Fruit fly (Drosophila melanogaster) whole organism, embryonic: Measurements from ENCODE around the gene CG7702.

Experiments
- ATbp ChIP-seq: fragments of 200-800 bp; sonication (Bioruptor generic); optimal IDR thresholded peaks from 2 replicates; lab custom pipeline; 2017; ENCODE audit warnings: missing biosample characterization, mild to moderate bottlenecking, missing genetic modification characterization, missing genetic modification reagents
- Atf-2 ChIP-seq: fragments of 200-800 bp; sonication (Bioruptor generic); optimal IDR thresholded peaks from 2 replicates; lab custom pipeline; 2016; ENCODE audit warnings: missing biosample characterization, missing genetic modification characterization
- BtbVII ChIP-seq: fragments of 200-800 bp; sonication (Bioruptor generic); optimal IDR thresholded peaks from 3 replicates; lab custom pipeline; 2017; ENCODE audit warnings: missing biosample characterization, mild to moderate bottlenecking, missing genetic modification characterization
- CG10565 ChIP-seq: fragments of 200-800 bp; sonication (Bioruptor generic); optimal IDR thresholded peaks from 3 replicates; lab custom pipeline; 2016; ENCODE audit warnings: missing biosample characterization, mild to moderate bottlenecking, missing genetic modification characterization
- CG11085 ChIP-seq: fragments of 200-800 bp; sonication (Bioruptor generic); IDR thresholded peaks from 2 replicates; pipeline ENCODE4 v1.3.6; 2022; ENCODE audit warnings: missing biosample characterization, missing genetic modification characterization
- CG12104 ChIP-seq: fragments of 200-800 bp; sonication (Bioruptor generic); optimal IDR thresholded peaks from 3 replicates; lab custom pipeline; 2016; ENCODE audit warnings: missing biosample characterization, missing genetic modification characterization
- CG12391 ChIP-seq: fragments of 200-800 bp; sonication (Bioruptor generic); optimal IDR thresholded peaks from 3 replicates; lab custom pipeline; 2018; ENCODE audit warnings: missing biosample characterization, mild to moderate bottlenecking, missing genetic modification characterization, moderate library complexity
- CG12744 ChIP-seq: fragments of 200-800 bp; sonication (Bioruptor generic); optimal IDR thresholded peaks from 2 replicates; lab custom pipeline; 2016; ENCODE audit warnings: missing biosample characterization, missing genetic modification characterization
- CG16815 ChIP-seq: fragments of 200-800 bp; sonication (Bioruptor generic); optimal IDR thresholded peaks from 3 replicates; lab custom pipeline; 2017; ENCODE audit warnings: missing biosample characterization, mild to moderate bottlenecking, missing genetic modification characterization
- CG18011 ChIP-seq: fragments of 200-800 bp; sonication (Bioruptor generic); optimal IDR thresholded peaks from 2 replicates; lab custom pipeline; 2017; ENCODE audit warnings: missing biosample characterization, missing genetic modification characterization, mild to moderate bottlenecking, moderate library complexity, missing genotype
- CG18599 ChIP-seq: fragments of 200-800 bp; sonication (Bioruptor generic); optimal IDR thresholded peaks from 3 replicates; lab custom pipeline; 2017; ENCODE audit warnings: missing biosample characterization, missing genetic modification characterization, mild to moderate bottlenecking, moderate library complexity, missing genetic modification reagents
- CG3281 ChIP-seq: fragments of 200-800 bp; sonication (Bioruptor generic); optimal IDR thresholded peaks from 3 replicates; lab custom pipeline; 2017; ENCODE audit warnings: missing biosample characterization, mild to moderate bottlenecking, missing genetic modification characterization
- CG42726 ChIP-seq: fragments of 200-800 bp; sonication (Bioruptor generic); IDR thresholded peaks from 2 replicates; pipeline ENCODE4 v1.3.6; 2022; ENCODE audit warnings: missing biosample characterization, missing genetic modification characterization; ENCODE audit not compliant: partially characterized antibody
- CG4404 ChIP-seq: fragments of 200-800 bp; sonication (Bioruptor generic); IDR thresholded peaks from 2 replicates; pipeline ENCODE4 v1.3.6; 2022; ENCODE audit warnings: missing biosample characterization, missing genetic modification characterization
- CG4424 ChIP-seq: fragments of 200-800 bp; sonication (Bioruptor generic); optimal IDR thresholded peaks from 3 replicates; lab custom pipeline; 2016; ENCODE audit warnings: missing biosample characterization, missing genetic modification characterization
- CG4707 ChIP-seq: fragments of 200-800 bp; sonication (Bioruptor generic); optimal IDR thresholded peaks from 2 replicates; lab custom pipeline; 2018; ENCODE audit warnings: missing biosample characterization, mild to moderate bottlenecking, missing genetic modification characterization, moderate library complexity
- CG5245 ChIP-seq: fragments of 200-800 bp; sonication (Bioruptor generic); optimal IDR thresholded peaks from 3 replicates; lab custom pipeline; 2016; ENCODE audit warnings: missing biosample characterization, missing genetic modification characterization
- CG7963 ChIP-seq: fragments of 200-800 bp; sonication (Bioruptor generic); IDR thresholded peaks from 3 replicates; pipeline ENCODE4 v1.3.6; 2022; ENCODE audit warnings: missing biosample characterization, missing genetic modification characterization; ENCODE audit not compliant: partially characterized antibody
- D ChIP-seq, 2 experiments: fragments of 200-800 bp in 1 of 2; fragments of >200 bp in 1 of 2; sonication (Bioruptor generic) in 1 of 2; optimal IDR thresholded peaks; 2 replicates in 1 of 2; 3 replicates in 1 of 2; lab custom pipeline; 2017; ENCODE audit warnings: mild to moderate bottlenecking in 1 of 2, missing biosample characterization in 1 of 2, missing genetic modification characterization in 1 of 2, missing genetic modification reagents in 1 of 2
- Dad ChIP-seq: fragments of 200-800 bp; sonication (Bioruptor generic); optimal IDR thresholded peaks from 3 replicates; lab custom pipeline; 2016; ENCODE audit warnings: missing biosample characterization, missing genetic modification characterization
- Dip2 ChIP-seq: fragments of 200-800 bp; sonication (Bioruptor generic); IDR thresholded peaks from 2 replicates; pipeline ENCODE4 v1.3.6; 2022; ENCODE audit warnings: missing biosample characterization, missing genetic modification characterization
- Doc3 ChIP-seq: fragments of 200-800 bp; sonication (Bioruptor generic); IDR thresholded peaks from 3 replicates; pipeline ENCODE4 v1.3.6; 2022; ENCODE audit warnings: missing biosample characterization, missing genetic modification characterization; ENCODE audit not compliant: partially characterized antibody
- E2f2 ChIP-seq: fragments of 200-800 bp; sonication (Bioruptor generic); IDR thresholded peaks from 2 replicates; pipeline ENCODE4 v1.3.6; 2022; ENCODE audit warnings: missing biosample characterization, missing genetic modification characterization
- GATAe ChIP-seq: fragments of 200-800 bp; sonication (Bioruptor generic); conservative IDR thresholded peaks from 2 replicates; pipeline ENCODE4 v1.3.6; 2022; ENCODE audit warnings: missing biosample characterization, missing genetic modification characterization
- HHEX ChIP-seq: fragments of 200-800 bp; sonication (Bioruptor generic); optimal IDR thresholded peaks from 3 replicates; lab custom pipeline; 2017; ENCODE audit warnings: missing biosample characterization, mild to moderate bottlenecking, missing genetic modification characterization, missing genetic modification reagents
- Hr51 ChIP-seq, 2 experiments: fragments of 200-800 bp; sonication (Bioruptor generic); optimal IDR thresholded peaks; 2 replicates in 1 of 2; 3 replicates in 1 of 2; lab custom pipeline; 2016 to 2018; ENCODE audit warnings: missing biosample characterization in 2 of 2, missing genetic modification characterization in 2 of 2, mild to moderate bottlenecking in 1 of 2, moderate library complexity in 1 of 2
- Lpt ChIP-seq: fragments of >200 bp; optimal IDR thresholded peaks from 2 replicates; lab custom pipeline; 2018; ENCODE audit warnings: missing biosample characterization, missing genetic modification characterization
- MTF-1 ChIP-seq: fragments of 200-800 bp; sonication (Bioruptor generic); optimal IDR thresholded peaks from 2 replicates; lab custom pipeline; 2018; ENCODE audit warnings: missing biosample characterization, mild to moderate bottlenecking, missing genetic modification characterization, borderline replicate concordance
- Poxn ChIP-seq: fragments of 200-800 bp; sonication (Bioruptor generic); IDR thresholded peaks from 2 replicates; pipeline ENCODE4 v1.3.6; 2022; ENCODE audit warnings: missing biosample characterization, missing genetic modification characterization
- abd-A ChIP-seq: fragments of 200-800 bp; sonication (Bioruptor generic); optimal IDR thresholded peaks from 3 replicates; lab custom pipeline; 2019; ENCODE audit warnings: missing biosample characterization, mild to moderate bottlenecking, missing genetic modification characterization, moderate library complexity
- bowl ChIP-seq: fragments of 200-800 bp; sonication (Bioruptor generic); IDR thresholded peaks from 2 replicates; pipeline ENCODE4 v1.3.6; 2022; ENCODE audit warnings: missing biosample characterization, missing genetic modification characterization
- br ChIP-seq: fragments of >200 bp; optimal IDR thresholded peaks from 2 replicates; lab custom pipeline; 2017
- cato ChIP-seq: fragments of 200-800 bp; sonication (Bioruptor generic); optimal IDR thresholded peaks from 2 replicates; lab custom pipeline; 2016; ENCODE audit warnings: missing biosample characterization, missing genetic modification characterization, borderline replicate concordance
- chinmo ChIP-seq: fragments of 200-800 bp; sonication (Bioruptor generic); IDR thresholded peaks from 4 replicates; pipeline ENCODE4 v1.3.6; 2022; ENCODE audit warnings: missing biosample characterization, missing genetic modification characterization; ENCODE audit not compliant: partially characterized antibody
- corto ChIP-seq: fragments of 200-800 bp; sonication (Bioruptor generic); optimal IDR thresholded peaks from 2 replicates; lab custom pipeline; 2016; ENCODE audit warnings: missing biosample characterization, mild to moderate bottlenecking, missing genetic modification characterization, moderate library complexity
- disco-r ChIP-seq: fragments of 200-800 bp; sonication (Bioruptor generic); optimal IDR thresholded peaks from 2 replicates; lab custom pipeline; 2016; ENCODE audit warnings: missing biosample characterization, missing genetic modification characterization
- grau ChIP-seq: fragments of 200-800 bp; optimal IDR thresholded peaks from 3 replicates; lab custom pipeline; 2019; ENCODE audit warnings: missing biosample characterization, mild to moderate bottlenecking, missing genetic modification characterization, moderate library complexity
- gro ChIP-seq: fragments of 200-800 bp; sonication (Bioruptor generic); optimal IDR thresholded peaks from 2 replicates; lab custom pipeline; 2016; ENCODE audit warnings: missing biosample characterization, missing genetic modification characterization
- ind ChIP-seq: fragments of 200-800 bp; sonication (Bioruptor generic); optimal IDR thresholded peaks from 3 replicates; lab custom pipeline; 2016; ENCODE audit warnings: missing biosample characterization, missing genetic modification characterization
- nerfin-2 ChIP-seq: fragments of 200-800 bp; sonication (Bioruptor generic); IDR thresholded peaks from 2 replicates; pipeline ENCODE4 v1.3.6; 2022; ENCODE audit warnings: missing biosample characterization, missing genetic modification characterization; ENCODE audit not compliant: partially characterized antibody
- onecut ChIP-seq: fragments of 200-800 bp; sonication (Bioruptor generic); IDR thresholded peaks from 2 replicates; pipeline ENCODE4 v1.3.6; 2022; ENCODE audit warnings: missing biosample characterization, missing genetic modification characterization
- p53 ChIP-seq: fragments of 200-800 bp; sonication (Bioruptor generic); optimal IDR thresholded peaks from 2 replicates; lab custom pipeline; 2016; ENCODE audit warnings: missing biosample characterization, missing genetic modification characterization
- ro ChIP-seq: fragments of 200-800 bp; sonication (Bioruptor generic); IDR thresholded peaks from 2 replicates; pipeline ENCODE4 v1.3.6; 2022; ENCODE audit warnings: missing biosample characterization, missing genetic modification characterization
- sob ChIP-seq: fragments of 200-800 bp; sonication (Bioruptor generic); IDR thresholded peaks from 2 replicates; pipeline ENCODE4 v1.3.6; 2022; ENCODE audit warnings: missing biosample characterization, missing genetic modification characterization
- sr ChIP-seq: fragments of 200-800 bp; sonication (Bioruptor generic); IDR thresholded peaks from 3 replicates; pipeline ENCODE4 v1.3.6; 2022; ENCODE audit warnings: missing biosample characterization, missing genetic modification characterization
- tin ChIP-seq: fragments of 200-800 bp; sonication (Bioruptor generic); optimal IDR thresholded peaks from 3 replicates; lab custom pipeline; 2016; ENCODE audit warnings: missing biosample characterization, missing genetic modification characterization
- twi ChIP-seq: fragments of 200-800 bp; optimal IDR thresholded peaks from 2 replicates; lab custom pipeline; 2019; ENCODE audit warnings: missing biosample characterization, mild to moderate bottlenecking, missing genetic modification characterization, moderate library complexity
- unc-4 ChIP-seq: fragments of 200-800 bp; sonication (Bioruptor generic); IDR thresholded peaks from 2 replicates; pipeline ENCODE4 v1.3.6; 2022; ENCODE audit warnings: missing biosample characterization, missing genetic modification characterization; ENCODE audit not compliant: partially characterized antibody
- vfl ChIP-seq: fragments of 200-800 bp; sonication (Bioruptor generic); optimal IDR thresholded peaks from 2 replicates; lab custom pipeline; 2016; ENCODE audit warnings: missing biosample characterization, missing genetic modification characterization
- zf30C ChIP-seq: fragments of 200-800 bp; sonication (Bioruptor generic); optimal IDR thresholded peaks from 3 replicates; lab custom pipeline; 2018; ENCODE audit warnings: missing biosample characterization, mild to moderate bottlenecking, missing genetic modification characterization

The CG7702 gene

dm6 chr3R:18628311-18628811 is 40.8 kb upstream of the CG7702 start (continued):
- TF ChIP-seq CG10565 (GFP tag; lab: Kevin White, UChicago) = no peak
- no peak for TF ChIP-seq Doc3 (GFP tag; lab: Robert Waterston, UW)
- TF ChIP-seq nerfin-2 (GFP tag; lab: Robert Waterston, UW) = peak; percentile 62
- TF ChIP-seq MTF-1 = no peak
- no peak for TF ChIP-seq bowl
- no peak for TF ChIP-seq CG4707 (GFP tag; lab: Kevin White, UChicago)
- no peak for TF ChIP-seq Dip2 (GFP tag; lab: Robert Waterston, UW)
- TF ChIP-seq ro (GFP tag; lab: Robert Waterston, UW) = no peak
- TF ChIP-seq cato (GFP tag; lab: Kevin White, UChicago) = no peak
- no peak for TF ChIP-seq CG11085 (GFP tag; lab: Robert Waterston, UW)
- no peak for TF ChIP-seq zf30C (GFP tag; lab: Kevin White, UChicago)
- no peak for TF ChIP-seq corto (GFP tag; lab: Kevin White, UChicago)
- no peak for TF ChIP-seq GATAe (GFP tag; lab: Robert Waterston, UW)
- no peak for TF ChIP-seq CG12744
- TF ChIP-seq ind (GFP tag; lab: Kevin White, UChicago) = no peak
- no peak for TF ChIP-seq Atf-2 (GFP tag; lab: Kevin White, UChicago)
- TF ChIP-seq HHEX (GFP tag; lab: Kevin White, UChicago) = no peak
- no peak for TF ChIP-seq tin
- TF ChIP-seq CG42726 (GFP tag; lab: Robert Waterston, UW) = 0 out of 2 replicates have a peak, but pooled peaks have one; percentile 21
- TF ChIP-seq Hr51 (GFP tag; optimal IDR thresholded peaks at IDR 0.05; lab: Kevin White, UChicago) = no peak
- no peak for TF ChIP-seq sob
- TF ChIP-seq CG3281 (GFP tag; lab: Kevin White, UChicago) = no peak
- no peak for TF ChIP-seq CG5245 (GFP tag; lab: Kevin White, UChicago)
- no peak for TF ChIP-seq CG18011
- TF ChIP-seq Dad = no peak
- no peak for TF ChIP-seq unc-4 (GFP tag; lab: Robert Waterston, UW)
- TF ChIP-seq p53 (GFP tag; lab: Kevin White, UChicago) = no peak
- no peak for TF ChIP-seq ATbp (GFP tag; lab: Kevin White, UChicago)
- TF ChIP-seq twi (tag; lab: Kevin White, UChicago) = no peak
- TF ChIP-seq CG4424 (GFP tag; lab: Kevin White, UChicago) = no peak
- TF ChIP-seq CG12104 (GFP tag; lab: Kevin White, UChicago) = no peak
- no peak for TF ChIP-seq br (lab: Kevin White, UChicago)
- no peak for TF ChIP-seq Lpt
- no peak for TF ChIP-seq CG16815
- peak; percentile 74; the same call in 2 of the 4 replicates for TF ChIP-seq chinmo (GFP tag; lab: Robert Waterston, UW)
- TF ChIP-seq CG4404 (GFP tag; lab: Robert Waterston, UW) = no peak
- no peak for TF ChIP-seq gro
- TF ChIP-seq disco-r = no peak
- TF ChIP-seq Poxn (GFP tag; lab: Robert Waterston, UW) = no peak
- no peak for TF ChIP-seq E2f2 (GFP tag; lab: Robert Waterston, UW)
- TF ChIP-seq sr = no peak
- no peak for TF ChIP-seq onecut (GFP tag; lab: Robert Waterston, UW)
- TF ChIP-seq BtbVII (GFP tag; lab: Kevin White, UChicago) = no peak
- no peak for TF ChIP-seq CG12391 (tag; lab: Kevin White, UChicago)
- TF ChIP-seq abd-A (tag; lab: Kevin White, UChicago) = no peak
- no peak for TF ChIP-seq D (optimal IDR thresholded peaks at IDR 0.05; lab: Kevin White, UChicago)
- TF ChIP-seq D (GFP tag; optimal IDR thresholded peaks at IDR 0.05; lab: Kevin White, UChicago) = no peak
- TF ChIP-seq CG7963 (GFP tag; lab: Robert Waterston, UW) = peak; percentile 56; the same call in 2 of the 3 replicates
- TF ChIP-seq CG18599 (GFP tag; lab: Kevin White, UChicago) = no peak
- TF ChIP-seq vfl = no peak
- TF ChIP-seq grau = no peak
